Fruit fly (Drosophila melanogaster): Measurements from ENCODE around the gene CG14072.

DNA sequence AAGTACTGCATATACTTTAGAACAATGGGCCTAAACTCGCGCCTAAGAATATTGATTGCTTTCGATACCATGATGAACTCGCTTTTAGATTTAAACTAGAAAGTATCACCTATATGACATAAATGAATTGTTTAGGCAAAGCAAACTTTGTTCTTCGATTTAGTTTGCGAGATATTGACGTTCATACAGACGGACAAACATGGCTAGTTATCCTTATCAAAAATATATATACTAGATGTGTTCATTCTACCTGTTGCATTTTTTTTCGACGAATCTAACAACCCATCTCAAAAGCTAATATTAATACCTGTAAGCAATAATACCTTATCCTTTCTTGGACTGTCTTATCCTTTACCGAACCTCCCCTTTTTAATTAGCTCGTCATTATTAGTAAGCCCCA is 34.8 kb upstream of the CG14072 start, which contains the start of gene CG14070:
- TF ChIP-seq fd96Ca (GFP tag; IDR thresholded peaks at IDR 0.05) (no peak), CG4496 (GFP tag; IDR thresholded peaks at IDR 0.05) (no peak), gl (tag; optimal IDR thresholded peaks at IDR 0.05) (no peak), CG10348 (GFP tag; IDR thresholded peaks at IDR 0.05) (no peak), EcR (GFP tag; optimal IDR thresholded peaks at IDR 0.05) (no peak), CG12605 (GFP tag; IDR thresholded peaks at IDR 0.05) (no peak), CG34367 (tag; optimal IDR thresholded peaks at IDR 0.05) (no peak), CG13204 (GFP tag; optimal IDR thresholded peaks at IDR 0.05) (no peak), rn (GFP tag; IDR thresholded peaks at IDR 0.05) (no peak), CG32121 (GFP tag; IDR thresholded peaks at IDR 0.05) (no peak)

All from whole organism, pupa.